Worm (Caenorhabditis elegans) whole organism, young adult: Measurements from ENCODE around the gene toe-2.

ENCODE experiments used
- B0261.1 ChIP-seq: sonication (generic microtip); optimal IDR thresholded peaks from 2 replicates; lab custom pipeline; 2016; ENCODE audit warnings: mild to moderate bottlenecking, missing genetic modification characterization, moderate library complexity, missing compliant biosample characterization
- C17E4.6 ChIP-seq: fragments of 200-800 bp; sonication (Bioruptor generic); IDR thresholded peaks from 2 replicates; pipeline ENCODE4 v1.3.6; 2022; ENCODE audit warnings: missing genetic modification reagents, missing genetic modification characterization, missing compliant biosample characterization
- D2030.7 ChIP-seq: fragments of 200-800 bp; sonication (Bioruptor generic); IDR thresholded peaks from 2 replicates; pipeline ENCODE4 v1.3.6; 2022; ENCODE audit warnings: missing genetic modification reagents, missing genetic modification characterization, missing compliant biosample characterization
- F23B12.7 ChIP-seq: sonication (generic microtip); optimal IDR thresholded peaks from 2 replicates; lab custom pipeline; 2017; ENCODE audit warnings: missing genetic modification characterization, mild to moderate bottlenecking, missing compliant biosample characterization, antibody characterized with exemption, moderate library complexity; ENCODE audit not compliant: insufficient read depth
- F37B4.10 ChIP-seq: fragments of 200-800 bp; sonication (Bioruptor generic); IDR thresholded peaks from 2 replicates; pipeline ENCODE4 v1.3.6; 2022; ENCODE audit warnings: missing genetic modification characterization, missing compliant biosample characterization
- F49E8.2 ChIP-seq: sonication (generic microtip); optimal IDR thresholded peaks from 3 replicates; lab custom pipeline; 2017; ENCODE audit warnings: missing genetic modification characterization, mild to moderate bottlenecking, missing compliant biosample characterization, antibody characterized with exemption, moderate library complexity; ENCODE audit not compliant: insufficient read depth
- T07F8.4 ChIP-seq: sonication (generic microtip); optimal IDR thresholded peaks from 2 replicates; lab custom pipeline; 2016; ENCODE audit warnings: mild to moderate bottlenecking, missing genetic modification characterization, moderate library complexity, missing compliant biosample characterization
- Y79H2A.3 ChIP-seq: fragments of 200-800 bp; sonication (Bioruptor generic); conservative IDR thresholded peaks from 2 replicates; pipeline ENCODE4 v1.3.6; 2022; ENCODE audit warnings: missing genetic modification reagents, missing genetic modification characterization, missing compliant biosample characterization
- ZK185.1 ChIP-seq: sonication (generic microtip); optimal IDR thresholded peaks from 2 replicates; lab custom pipeline; 2016; ENCODE audit warnings: mild to moderate bottlenecking, missing genetic modification characterization, missing compliant biosample characterization; ENCODE audit not compliant: poor library complexity, severe bottlenecking
- ama-1 ChIP-seq, 3 experiments: fragments of 150-350 bp in 1 of 3; sonication (generic microtip) in 2 of 3; optimal IDR thresholded peaks; 2 replicates each; lab custom pipeline; 2014 to 2018; ENCODE audit warnings: missing biosample characterization in 2 of 3, missing genetic modification characterization in 2 of 3, missing genetic modification reagents in 2 of 3
- aptf-2 ChIP-seq: fragments of 200-800 bp; sonication (Bioruptor generic); conservative IDR thresholded peaks from 2 replicates; pipeline ENCODE4 v1.3.6; 2022; ENCODE audit warnings: missing genetic modification reagents, missing genetic modification characterization, missing compliant biosample characterization
- attf-3 ChIP-seq: fragments of 200-800 bp; sonication (Bioruptor generic); conservative IDR thresholded peaks from 2 replicates; pipeline ENCODE4 v1.3.6; 2022; ENCODE audit warnings: missing genetic modification reagents, missing genetic modification characterization, missing compliant biosample characterization
- attf-5 ChIP-seq: fragments of 200-800 bp; sonication (Bioruptor generic); optimal IDR thresholded peaks from 2 replicates; lab custom pipeline; 2018; ENCODE audit warnings: mild to moderate bottlenecking, missing genetic modification characterization, missing compliant biosample characterization
- ceh-100 ChIP-seq: fragments of 200-800 bp; sonication (Bioruptor generic); IDR thresholded peaks from 2 replicates; pipeline ENCODE4 v1.3.6; 2022; ENCODE audit warnings: missing genetic modification reagents, missing genetic modification characterization, missing compliant biosample characterization
- ceh-91 ChIP-seq: fragments of 200-800 bp; sonication (Bioruptor generic); IDR thresholded peaks from 2 replicates; pipeline ENCODE4 v1.3.6; 2022; ENCODE audit warnings: missing genetic modification reagents, missing genetic modification characterization, missing compliant biosample characterization
- die-1 ChIP-seq: sonication (generic microtip); optimal IDR thresholded peaks from 2 replicates; lab custom pipeline; 2016; ENCODE audit warnings: missing genotype, mild to moderate bottlenecking, missing genetic modification characterization, missing compliant biosample characterization
- egl-44 ChIP-seq: fragments of 200-800 bp; sonication (Bioruptor generic); IDR thresholded peaks from 2 replicates; pipeline ENCODE4 v1.3.6; 2022; ENCODE audit warnings: missing genetic modification reagents, missing genetic modification characterization, missing compliant biosample characterization
- fkh-3 ChIP-seq: sonication (generic microtip); optimal IDR thresholded peaks from 2 replicates; lab custom pipeline; 2016; ENCODE audit warnings: mild to moderate bottlenecking, missing genetic modification characterization, missing compliant biosample characterization
- him-1 ChIP-seq: sonication (generic microtip); optimal IDR thresholded peaks from 2 replicates; lab custom pipeline; 2016; ENCODE audit warnings: missing genotype, missing genetic modification reagents, missing genetic modification characterization, missing compliant biosample characterization
- hmg-1.2 ChIP-seq: fragments of 200-800 bp; sonication (Bioruptor generic); IDR thresholded peaks from 2 replicates; pipeline ENCODE4 v1.3.6; 2022; ENCODE audit warnings: missing genetic modification reagents, missing genetic modification characterization, missing compliant biosample characterization
- hrde-1 ChIP-seq: sonication (generic microtip); optimal IDR thresholded peaks from 2 replicates; lab custom pipeline; 2016; ENCODE audit warnings: missing genetic modification characterization, mild to moderate bottlenecking, missing compliant biosample characterization, moderate library complexity, missing genotype, missing genetic modification reagents, borderline replicate concordance
- let-526 ChIP-seq: fragments of 200-800 bp; sonication (Bioruptor generic); IDR thresholded peaks from 2 replicates; pipeline ENCODE4 v1.3.6; 2022; ENCODE audit warnings: missing genetic modification reagents, missing genetic modification characterization, missing compliant biosample characterization
- let-607 ChIP-seq, 2 experiments: fragments of 200-800 bp in 1 of 2; sonication (Bioruptor generic) in 1 of 2; sonication (generic microtip) in 1 of 2; optimal IDR thresholded peaks; 2 replicates each; lab custom pipeline; 2016 to 2018; ENCODE audit warnings: mild to moderate bottlenecking in 2 of 2, missing compliant biosample characterization in 2 of 2, missing genetic modification characterization in 2 of 2, moderate library complexity in 2 of 2, missing genotype in 1 of 2
- lin-26 ChIP-seq: fragments of 200-800 bp; sonication (Bioruptor generic); IDR thresholded peaks from 2 replicates; pipeline ENCODE4 v1.3.6; 2022; ENCODE audit warnings: missing genetic modification reagents, missing genetic modification characterization, missing compliant biosample characterization
- lir-1 ChIP-seq: fragments of 200-800 bp; sonication (Bioruptor generic); conservative IDR thresholded peaks from 2 replicates; pipeline ENCODE4 v1.3.6; 2022; ENCODE audit warnings: missing genetic modification reagents, missing genetic modification characterization, missing compliant biosample characterization
- madf-10 ChIP-seq: sonication (generic microtip); optimal IDR thresholded peaks from 2 replicates; lab custom pipeline; 2016; ENCODE audit warnings: mild to moderate bottlenecking, missing genetic modification characterization, missing compliant biosample characterization
- madf-8 ChIP-seq: fragments of 200-800 bp; sonication (Bioruptor generic); conservative IDR thresholded peaks from 2 replicates; pipeline ENCODE4 v1.3.6; 2022; ENCODE audit warnings: missing genetic modification reagents, missing genetic modification characterization, missing compliant biosample characterization
- mcd-1 ChIP-seq: fragments of 200-800 bp; sonication (Bioruptor generic); IDR thresholded peaks from 2 replicates; pipeline ENCODE4 v1.3.6; 2022; ENCODE audit warnings: missing genetic modification reagents, missing genetic modification characterization, missing compliant biosample characterization
- nhr-27 ChIP-seq: fragments of 200-800 bp; sonication (Bioruptor generic); optimal IDR thresholded peaks from 2 replicates; lab custom pipeline; 2018; ENCODE audit warnings: mild to moderate bottlenecking, missing genetic modification characterization, moderate library complexity, missing compliant biosample characterization
- nhr-80 ChIP-seq: sonication (generic microtip); optimal IDR thresholded peaks from 2 replicates; lab custom pipeline; 2016; ENCODE audit warnings: missing genetic modification characterization, missing compliant biosample characterization
- nhr-90 ChIP-seq: sonication (generic microtip); optimal IDR thresholded peaks from 2 replicates; lab custom pipeline; 2016; ENCODE audit warnings: missing genotype, mild to moderate bottlenecking, missing genetic modification characterization, missing compliant biosample characterization
- pbrm-1 ChIP-seq: fragments of 200-800 bp; sonication (Bioruptor generic); IDR thresholded peaks from 2 replicates; pipeline ENCODE4 v1.3.6; 2022; ENCODE audit warnings: missing genetic modification reagents, missing genetic modification characterization, missing compliant biosample characterization
- rcor-1 ChIP-seq: fragments of 200-800 bp; sonication (Bioruptor generic); IDR thresholded peaks from 2 replicates; pipeline ENCODE4 v1.3.6; 2022; ENCODE audit warnings: missing genetic modification reagents, missing genetic modification characterization, missing compliant biosample characterization
- rec-8 ChIP-seq, 2 experiments: sonication (generic microtip); optimal IDR thresholded peaks; 2 replicates each; lab custom pipeline; 2016; ENCODE audit warnings: mild to moderate bottlenecking in 2 of 2, missing genetic modification characterization in 2 of 2, missing genetic modification reagents in 2 of 2, missing genotype in 2 of 2, missing biosample characterization in 1 of 2, missing compliant biosample characterization in 1 of 2, moderate library complexity in 1 of 2
- rpc-1 ChIP-seq, 2 experiments: fragments of 150-350 bp in 1 of 2; sonication (generic microtip) in 1 of 2; optimal IDR thresholded peaks; 2 replicates each; lab custom pipeline; 2014 to 2018; ENCODE audit warnings: missing biosample characterization in 1 of 2, missing genetic modification characterization in 1 of 2, missing genetic modification reagents in 1 of 2, missing genotype in 1 of 2
- snpc-1.3 ChIP-seq: sonication (generic microtip); optimal IDR thresholded peaks from 2 replicates; lab custom pipeline; 2017; ENCODE audit warnings: missing genetic modification characterization, mild to moderate bottlenecking, missing compliant biosample characterization, antibody characterized with exemption, moderate library complexity, missing genotype, missing genetic modification reagents; ENCODE audit not compliant: insufficient read depth
- snpc-3.4 ChIP-seq: sonication (generic microtip); optimal IDR thresholded peaks from 2 replicates; lab custom pipeline; 2017; ENCODE audit warnings: missing genetic modification characterization, mild to moderate bottlenecking, missing compliant biosample characterization, antibody characterized with exemption, moderate library complexity, missing genotype, missing genetic modification reagents
- snpc-4 ChIP-seq, 5 experiments: fragments of 150-350 bp in 1 of 5; sonication (generic microtip) in 4 of 5; optimal IDR thresholded peaks; 2 replicates each; lab custom pipeline; 2014 to 2018; ENCODE audit warnings: missing genetic modification characterization in 5 of 5, missing biosample characterization in 3 of 5, antibody characterized with exemption in 2 of 5, mild to moderate bottlenecking in 2 of 5, missing compliant biosample characterization in 2 of 5, missing genotype in 2 of 5, moderate library complexity in 2 of 5, missing genetic modification reagents in 1 of 5
- tbp1 ChIP-seq: fragments of 200-800 bp; sonication (Bioruptor generic); optimal IDR thresholded peaks from 2 replicates; lab custom pipeline; 2018; ENCODE audit warnings: mild to moderate bottlenecking, missing genetic modification characterization, missing compliant biosample characterization
- zfh-2 ChIP-seq: fragments of 200-800 bp; sonication (Bioruptor generic); conservative IDR thresholded peaks from 2 replicates; pipeline ENCODE4 v1.3.6; 2022; ENCODE audit warnings: missing genetic modification reagents, missing genetic modification characterization, missing compliant biosample characterization
- ztf-18 ChIP-seq: sonication (generic microtip); optimal IDR thresholded peaks from 2 replicates; lab custom pipeline; 2016; ENCODE audit warnings: missing genotype, mild to moderate bottlenecking, missing genetic modification characterization, missing compliant biosample characterization
- ztf-26 ChIP-seq: sonication (generic microtip); optimal IDR thresholded peaks from 2 replicates; lab custom pipeline; 2017; ENCODE audit warnings: missing genetic modification characterization, missing compliant biosample characterization
- ztf-28 ChIP-seq: fragments of 200-800 bp; sonication (Bioruptor generic); IDR thresholded peaks from 2 replicates; pipeline ENCODE4 v1.3.6; 2022; ENCODE audit warnings: missing genetic modification reagents, missing genetic modification characterization, missing compliant biosample characterization
- ztf-3 ChIP-seq: fragments of 200-800 bp; sonication (Bioruptor generic); optimal IDR thresholded peaks from 2 replicates; lab custom pipeline; 2018; ENCODE audit warnings: mild to moderate bottlenecking, missing genetic modification characterization, missing compliant biosample characterization

The toe-2 gene

DNA sequence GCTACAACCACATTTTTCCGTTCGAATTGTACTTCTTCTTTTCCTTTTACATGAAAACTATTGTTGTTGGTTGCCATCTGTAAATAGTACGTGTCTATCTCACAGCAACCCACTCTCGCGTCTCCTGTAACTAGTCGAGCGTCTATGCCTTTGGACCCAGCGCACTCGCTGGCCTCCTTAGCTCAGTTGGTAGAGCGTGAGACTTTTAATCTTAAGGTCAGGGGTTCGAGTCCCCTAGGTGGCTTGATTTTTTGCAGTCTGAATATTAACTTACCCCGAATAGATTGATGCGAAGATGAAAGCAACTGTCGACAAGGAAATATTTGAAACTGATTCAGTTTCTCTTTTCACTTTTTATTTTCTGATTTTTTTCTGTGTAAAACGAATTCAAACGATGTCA lies 43.9 kb upstream of the toe-2 start, which contains the start of gene mpz-3:
Gene mpz-3 (minus strand): TSS at position 320 of the 400 bp plus-strand sequence.
- 0 out of 2 replicates have a peak, but pooled peaks have one; percentile 19 for TF ChIP-seq C17E4.6 (GFP tag; lab: Robert Waterston, UW)
- peak; percentile 84 for TF ChIP-seq B0261.1
- peak; percentile 85 for TF ChIP-seq lin-26 (GFP tag; lab: Robert Waterston, UW)
- TF ChIP-seq hrde-1 = no peak
- no peak for TF ChIP-seq ama-1 (optimal IDR thresholded peaks at IDR 0.05; lab: Kevin White, UChicago)
- TF ChIP-seq ama-1 (GFP tag; optimal IDR thresholded peaks at IDR 0.05; lab: Kevin White, UChicago) = peak in 1 of 2 experiments; percentile 8
- peak; percentile 48; the same call in 1 of the 2 replicates for TF ChIP-seq D2030.7 (GFP tag; lab: Robert Waterston, UW)
- TF ChIP-seq aptf-2 (GFP tag; lab: Robert Waterston, UW) = peak; percentile 58; the same call in 1 of the 2 replicates
- peak; percentile 55 for TF ChIP-seq rpc-1 (optimal IDR thresholded peaks at IDR 0.05; lab: Kevin White, UChicago)
- TF ChIP-seq rpc-1 (tag; optimal IDR thresholded peaks at IDR 0.05; lab: Kevin White, UChicago) = peak; percentile 80
- peak in 1 of 2 experiments; percentile 63 for TF ChIP-seq rec-8 (tag; optimal IDR thresholded peaks at IDR 0.05; lab: Kevin White, UChicago)
- peak; percentile 56 for TF ChIP-seq snpc-3.4
- peak; percentile 58 for TF ChIP-seq ztf-18 (tag; lab: Kevin White, UChicago)
- TF ChIP-seq egl-44 (GFP tag; lab: Robert Waterston, UW) = 0 out of 2 replicates have a peak, but pooled peaks have one; percentile 48
- TF ChIP-seq lir-1 (GFP tag; lab: Robert Waterston, UW) = 0 out of 2 replicates have a peak, but pooled peaks have one; percentile 14
- TF ChIP-seq attf-3 (GFP tag; lab: Robert Waterston, UW) = no peak; the same call in 1 of the 2 replicates
- TF ChIP-seq mcd-1 (GFP tag; lab: Robert Waterston, UW) = no peak
- no peak for TF ChIP-seq zfh-2 (GFP tag; lab: Robert Waterston, UW)
- peak; percentile 96 for TF ChIP-seq him-1
- TF ChIP-seq ztf-3 (GFP tag; lab: Kevin White, UChicago) = no peak
- TF ChIP-seq ceh-100 (GFP tag; lab: Robert Waterston, UW) = peak; percentile 47; the same call in 1 of the 2 replicates
- TF ChIP-seq let-607 (tag; optimal IDR thresholded peaks at IDR 0.05; lab: Kevin White, UChicago) = no peak
- TF ChIP-seq T07F8.4 (tag; lab: Kevin White, UChicago) = peak; percentile 10
- peak; percentile 66 for TF ChIP-seq F49E8.2 (tag; lab: Kevin White, UChicago)
- peak; percentile 33 for TF ChIP-seq snpc-1.3 (tag; lab: Kevin White, UChicago)
- TF ChIP-seq ztf-28 (GFP tag; lab: Robert Waterston, UW) = no peak
- TF ChIP-seq ZK185.1 (tag; lab: Kevin White, UChicago) = peak; percentile 17
- no peak for TF ChIP-seq F37B4.10 (GFP tag; lab: Robert Waterston, UW)
- peak; percentile 27 for TF ChIP-seq snpc-4 (GFP tag; optimal IDR thresholded peaks at IDR 0.05; lab: Kevin White, UChicago)
- no peak for TF ChIP-seq snpc-4 (tag; optimal IDR thresholded peaks at IDR 0.05; lab: Kevin White, UChicago)
- peak; percentile 41; the same call in 1 of the 2 replicates for TF ChIP-seq Y79H2A.3 (GFP tag; lab: Robert Waterston, UW)
- peak; percentile 20; the same call in 1 of the 2 replicates for TF ChIP-seq madf-8 (GFP tag; lab: Robert Waterston, UW)
- no peak; the same call in 1 of the 2 replicates for TF ChIP-seq let-526
- TF ChIP-seq nhr-80 (tag; lab: Kevin White, UChicago) = peak; percentile 15
- no peak; the same call in 1 of the 2 replicates for TF ChIP-seq rcor-1 (GFP tag; lab: Robert Waterston, UW)
- peak; percentile 96 for TF ChIP-seq tbp1 (GFP tag; lab: Kevin White, UChicago)
- peak; percentile 69 for TF ChIP-seq F23B12.7 (tag; lab: Kevin White, UChicago)
- TF ChIP-seq hmg-1.2 (GFP tag; lab: Robert Waterston, UW) = peak; percentile 70
- TF ChIP-seq madf-10 (tag; lab: Kevin White, UChicago) = peak; percentile 35
- TF ChIP-seq attf-5 (GFP tag; lab: Kevin White, UChicago) = peak; percentile 30
- TF ChIP-seq ztf-26 (tag; lab: Kevin White, UChicago) = peak; percentile 9
- no peak for TF ChIP-seq fkh-3 (tag; lab: Kevin White, UChicago)
- peak; percentile 21; the same call in 1 of the 2 replicates for TF ChIP-seq ceh-91
- peak; percentile 64 for TF ChIP-seq die-1 (tag; lab: Kevin White, UChicago)
- peak; percentile 44; the same call in 1 of the 2 replicates for TF ChIP-seq pbrm-1 (GFP tag; lab: Robert Waterston, UW)
- peak; percentile 31 for TF ChIP-seq nhr-90
- no peak for TF ChIP-seq nhr-27 (tag; lab: Kevin White, UChicago)
